Worm (Caenorhabditis elegans): ENCODE data around the gene srb-5.

- TF ChIP-seq ama-1 (optimal IDR thresholded peaks at IDR 0.05) (no peak), mec-3 (tag; optimal IDR thresholded peaks at IDR 0.05; ENCODE audit: borderline replicate concordance) (no peak), K09A11.1 (tag; optimal IDR thresholded peaks at IDR 0.05; ENCODE audit: insufficient read depth) (no peak), elt-2 (tag; optimal IDR thresholded peaks at IDR 0.05) (no peak), fkh-10 (GFP tag; optimal IDR thresholded peaks at IDR 0.05) (no peak)
Measured at ce11 chrII:5211970-5212369, 48.8 kb upstream of the srb-5 start, which contains the start of gene C34F11.2.

Data from whole organism, late embryonic.